Worm (Caenorhabditis elegans) whole organism, L3 larva: ENCODE measurements around the gene sri-1.
"Not testable (repeated sequence)": the region's sequence is repeated elsewhere in the genome, so short reads cannot be mapped to it uniquely, and the experiment has no call there.

ENCODE experiments used
- ZK546.5 ChIP-seq: sonication (generic microtip); optimal IDR thresholded peaks from 2 replicates; lab custom pipeline; 2017; ENCODE audit warnings: missing biosample characterization, missing genetic modification characterization
- ceh-82 ChIP-seq: fragments of 150-350 bp; optimal IDR thresholded peaks from 2 replicates; lab custom pipeline; 2014; ENCODE audit warnings: missing biosample characterization, missing genetic modification characterization

DNA sequence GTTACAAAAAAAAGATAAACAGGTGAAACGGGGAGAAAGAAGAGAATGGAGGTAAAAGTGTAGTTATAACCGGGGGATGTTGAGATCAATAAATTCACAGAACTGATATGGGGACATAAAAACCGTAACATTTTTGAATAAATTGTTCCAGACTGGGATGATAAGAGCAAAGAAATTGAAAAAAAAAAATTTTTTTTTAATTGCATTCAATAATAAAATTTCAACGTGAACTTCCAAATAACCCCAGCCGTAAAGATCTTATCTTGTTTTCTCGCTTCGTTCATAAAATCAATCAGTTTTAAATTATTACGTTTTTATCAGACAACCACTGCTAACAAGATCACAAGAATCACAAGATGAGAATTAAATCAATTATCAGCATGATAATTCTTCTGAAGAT is 24.4 kb upstream of the sri-1 start, which contains the start of gene C06C6.7:
- TF ChIP-seq ceh-82, ZK546.5 (tag; lab: Kevin White, UChicago): not testable (repeated sequence)
